Fruit fly (Drosophila melanogaster): ENCODE measurements around the gene Pc.

DNA sequence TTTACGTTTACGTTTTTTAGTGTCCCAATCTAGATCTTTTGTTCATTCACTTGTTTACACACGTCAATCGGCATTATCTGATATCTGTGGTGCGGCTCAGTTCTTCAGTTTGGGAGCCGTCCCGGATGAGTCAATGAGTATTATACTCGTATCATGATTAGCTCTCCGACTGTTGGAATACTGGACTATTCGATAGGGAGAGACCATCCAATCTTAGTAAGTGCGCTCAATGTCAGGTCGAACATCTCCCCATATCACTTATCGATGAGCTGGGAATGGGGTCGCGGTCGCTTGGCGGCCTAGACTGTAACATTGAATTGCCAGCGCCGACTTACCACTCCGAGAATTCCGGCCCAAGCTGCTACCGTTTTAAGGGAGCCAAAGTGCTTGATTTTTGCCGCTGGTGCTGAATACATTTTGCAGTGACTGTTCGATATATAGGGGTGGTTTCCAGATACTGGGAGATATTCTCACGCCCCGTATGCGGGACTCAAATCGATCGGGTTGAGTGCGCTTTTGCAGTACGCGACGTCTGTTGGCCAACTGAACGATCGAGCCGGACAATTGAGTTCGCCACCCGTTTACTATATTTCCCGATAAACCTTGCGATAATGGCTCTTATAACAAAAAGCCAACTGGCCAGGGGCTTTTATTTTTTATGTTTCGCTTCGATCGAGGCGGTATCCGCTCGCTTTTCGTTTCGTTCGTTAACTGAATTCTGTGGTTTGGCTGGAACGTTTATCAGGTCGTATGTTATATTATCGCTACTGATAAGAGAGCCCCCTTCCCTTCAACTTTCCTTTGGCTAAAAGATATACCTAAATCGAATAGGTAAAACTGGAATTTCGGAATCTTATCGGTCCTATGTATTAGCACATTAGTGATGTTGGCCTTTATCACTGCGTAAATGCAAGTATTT, 32.8 kb downstream of the Pc start:
- TF ChIP-seq usp (GFP tag; optimal IDR thresholded peaks at IDR 0.05) (no peak), pan (optimal IDR thresholded peaks at IDR 0.05) (no peak), psq (optimal IDR thresholded peaks at IDR 0.05) (no peak)

Data from whole organism.